Worm (Caenorhabditis elegans): ENCODE measurements around the gene D2007.1.

DNA sequence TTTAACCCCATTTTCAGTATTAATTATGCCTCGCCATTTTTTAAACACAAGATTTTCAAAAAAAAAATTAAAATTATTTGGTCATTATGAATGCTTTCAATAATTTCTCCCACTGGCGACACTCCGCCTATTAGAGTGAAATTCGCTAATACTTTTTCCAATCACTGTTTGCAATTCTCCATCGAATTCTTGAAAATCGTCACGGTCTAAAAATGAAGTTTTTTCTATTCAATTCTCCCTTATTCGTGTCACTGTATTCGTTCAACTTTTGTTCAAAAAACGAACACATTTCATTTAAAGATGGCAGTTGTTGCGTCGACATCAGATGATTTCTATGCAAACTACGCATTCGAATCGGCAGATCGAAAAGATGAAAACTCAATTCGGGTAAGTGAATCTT is 46.8 kb upstream of the D2007.1 start, which contains the start of gene C14B9.3:
- TF ChIP-seq pha-4 (tag; optimal IDR thresholded peaks at IDR 0.05) (no peak), lin-11 (tag; optimal IDR thresholded peaks at IDR 0.05) (no peak), ets-4 (tag; optimal IDR thresholded peaks at IDR 0.05) (no peak), syd-9 (tag; optimal IDR thresholded peaks at IDR 0.05) (no peak), ceh-45 (GFP tag; IDR thresholded peaks at IDR 0.05) (no peak), ceh-34 (tag; optimal IDR thresholded peaks at IDR 0.05) (no peak), unc-86 (tag; optimal IDR thresholded peaks at IDR 0.05) (no peak), pqm-1 (tag; optimal IDR thresholded peaks at IDR 0.05) (no peak), rnt-1 (tag; optimal IDR thresholded peaks at IDR 0.05) (no peak), nhr-11 (tag; optimal IDR thresholded peaks at IDR 0.05) (no peak), dve-1 (tag; optimal IDR thresholded peaks at IDR 0.05) (no peak), fax-1 (tag; optimal IDR thresholded peaks at IDR 0.05) (no peak), elt-2 (tag; optimal IDR thresholded peaks at IDR 0.05) (no peak), mec-3 (tag; optimal IDR thresholded peaks at IDR 0.05; ENCODE audit: borderline replicate concordance) (no peak)

All from whole organism, late embryonic.